Fruit fly (Drosophila melanogaster) whole organism, prepupa: Measurements from ENCODE around the gene sip3.

Experiments used
- CG11762 ChIP-seq: fragments of 200-800 bp; sonication (Bioruptor generic); optimal IDR thresholded peaks from 3 replicates; lab custom pipeline; 2016; ENCODE audit warnings: missing biosample characterization, missing genetic modification characterization; ENCODE audit not compliant: insufficient read depth
- CG34406 ChIP-seq: fragments of 200-800 bp; sonication (Bioruptor generic); optimal IDR thresholded peaks from 3 replicates; lab custom pipeline; 2016; ENCODE audit warnings: missing biosample characterization, missing genetic modification characterization
- CG8319 ChIP-seq: fragments of 200-800 bp; sonication (Bioruptor generic); optimal IDR thresholded peaks from 3 replicates; lab custom pipeline; 2016; ENCODE audit warnings: missing biosample characterization, missing genetic modification characterization
- Ets21C ChIP-seq: fragments of 200-800 bp; sonication (Bioruptor generic); optimal IDR thresholded peaks from 3 replicates; lab custom pipeline; 2016; ENCODE audit warnings: missing biosample characterization, missing genetic modification characterization
- Gug ChIP-seq: fragments of 200-800 bp; sonication (Bioruptor generic); IDR thresholded peaks from 2 replicates; pipeline ENCODE4 v1.3.6; 2022; ENCODE audit warnings: missing biosample characterization, missing genetic modification characterization
- Hr38 ChIP-seq: sonication (Bioruptor generic); optimal IDR thresholded peaks from 2 replicates; lab custom pipeline; 2016; ENCODE audit warnings: missing biosample characterization, missing genetic modification characterization
- Hr39 ChIP-seq: fragments of 200-800 bp; sonication (Bioruptor generic); optimal IDR thresholded peaks from 2 replicates; lab custom pipeline; 2016; ENCODE audit warnings: missing biosample characterization, missing genetic modification characterization
- Met ChIP-seq: fragments of 200-800 bp; sonication (Bioruptor generic); optimal IDR thresholded peaks from 3 replicates; lab custom pipeline; 2016; ENCODE audit warnings: missing biosample characterization, missing genetic modification characterization
- OdsH ChIP-seq: fragments of 200-800 bp; sonication (Bioruptor generic); optimal IDR thresholded peaks from 3 replicates; lab custom pipeline; 2016; ENCODE audit warnings: missing biosample characterization, missing genetic modification characterization
- cyc ChIP-seq: fragments of 200-800 bp; sonication (Bioruptor generic); optimal IDR thresholded peaks from 3 replicates; lab custom pipeline; 2016; ENCODE audit warnings: missing biosample characterization, missing genetic modification characterization

- TF ChIP-seq cyc (GFP tag; lab: Kevin White, UChicago) (no peak), CG34406 (GFP tag; lab: Kevin White, UChicago) (no peak), Hr39 (no peak), Hr38 (GFP tag; lab: Kevin White, UChicago) (no peak), CG11762 (GFP tag; lab: Kevin White, UChicago) (peak; percentile 7), Met (GFP tag; lab: Kevin White, UChicago) (no peak), Gug (GFP tag; lab: Robert Waterston, UW) (0 out of 2 replicates have a peak, but pooled peaks have one; percentile 20), Ets21C (GFP tag; lab: Kevin White, UChicago) (no peak), OdsH (GFP tag; lab: Kevin White, UChicago) (no peak), CG8319 (GFP tag; lab: Kevin White, UChicago) (peak; percentile 27)
Measured at dm6 chr3R:31805228-31805738, 33.3 kb downstream of the sip3 start, which contains the start of the genes CG42233 and CG1971.
